Fruit fly (Drosophila melanogaster) whole organism, prepupa: Measurements from ENCODE around the gene CCT1.

Experiments
- Blimp-1 ChIP-seq: fragments of 200-800 bp; sonication (Bioruptor generic); optimal IDR thresholded peaks from 3 replicates; lab custom pipeline; 2017; ENCODE audit warnings: missing biosample characterization, missing genetic modification characterization, mild to moderate bottlenecking, moderate library complexity, missing genetic modification reagents
- CG10631 ChIP-seq: fragments of 200-800 bp; sonication (Bioruptor generic); optimal IDR thresholded peaks from 2 replicates; lab custom pipeline; 2016; ENCODE audit warnings: missing biosample characterization, missing genetic modification characterization
- CG11294 ChIP-seq: fragments of 200-800 bp; sonication (Bioruptor generic); IDR thresholded peaks from 2 replicates; pipeline ENCODE4 v1.3.6; 2022; ENCODE audit warnings: missing biosample characterization, missing genetic modification characterization
- CG11902 ChIP-seq: fragments of 200-800 bp; sonication (Bioruptor generic); optimal IDR thresholded peaks from 3 replicates; lab custom pipeline; 2016; ENCODE audit warnings: missing biosample characterization, missing genetic modification characterization
- CG15336 ChIP-seq: fragments of 200-800 bp; sonication (Bioruptor generic); IDR thresholded peaks from 2 replicates; pipeline ENCODE4 v1.3.6; 2022; ENCODE audit warnings: missing biosample characterization, missing genetic modification characterization
- CG1621 ChIP-seq: fragments of 200-800 bp; sonication (Bioruptor generic); optimal IDR thresholded peaks from 3 replicates; lab custom pipeline; 2018; ENCODE audit warnings: missing biosample characterization, mild to moderate bottlenecking, missing genetic modification characterization
- CG16779 ChIP-seq: fragments of 200-800 bp; sonication (Bioruptor generic); optimal IDR thresholded peaks from 3 replicates; lab custom pipeline; 2017; ENCODE audit warnings: missing biosample characterization, mild to moderate bottlenecking, missing genetic modification characterization
- CG3032 ChIP-seq: fragments of 200-800 bp; optimal IDR thresholded peaks from 2 replicates; lab custom pipeline; 2019; ENCODE audit warnings: missing biosample characterization, mild to moderate bottlenecking, missing genetic modification characterization, moderate library complexity
- CG31627 ChIP-seq: fragments of 200-800 bp; sonication (Bioruptor generic); optimal IDR thresholded peaks from 3 replicates; lab custom pipeline; 2016; ENCODE audit warnings: missing biosample characterization, missing genetic modification characterization
- CG32006 ChIP-seq: fragments of 200-800 bp; sonication (Bioruptor generic); optimal IDR thresholded peaks from 3 replicates; lab custom pipeline; 2017; ENCODE audit warnings: missing biosample characterization, mild to moderate bottlenecking, missing genetic modification characterization
- CG34406 ChIP-seq: fragments of 200-800 bp; sonication (Bioruptor generic); optimal IDR thresholded peaks from 3 replicates; lab custom pipeline; 2016; ENCODE audit warnings: missing biosample characterization, missing genetic modification characterization
- CG4318 ChIP-seq: fragments of 200-800 bp; sonication (Bioruptor generic); optimal IDR thresholded peaks from 3 replicates; lab custom pipeline; 2017; ENCODE audit warnings: missing biosample characterization, mild to moderate bottlenecking, missing genetic modification characterization
- CG6163 ChIP-seq: fragments of 200-800 bp; sonication (Bioruptor generic); IDR thresholded peaks from 3 replicates; pipeline ENCODE4 v1.3.6; 2022; ENCODE audit warnings: missing biosample characterization, missing genetic modification characterization
- CG6276 ChIP-seq: fragments of 200-800 bp; sonication (Bioruptor generic); optimal IDR thresholded peaks from 2 replicates; lab custom pipeline; 2017; ENCODE audit warnings: missing biosample characterization, mild to moderate bottlenecking, missing genetic modification characterization
- CG6808 ChIP-seq: fragments of 200-800 bp; sonication (Bioruptor generic); optimal IDR thresholded peaks from 3 replicates; lab custom pipeline; 2017; ENCODE audit warnings: missing biosample characterization, missing genetic modification characterization, mild to moderate bottlenecking, moderate library complexity, missing genetic modification reagents
- CG6854 ChIP-seq: fragments of 200-800 bp; sonication (Bioruptor generic); optimal IDR thresholded peaks from 2 replicates; lab custom pipeline; 2017; ENCODE audit warnings: missing biosample characterization, mild to moderate bottlenecking, missing genetic modification characterization
- CG7368 ChIP-seq: fragments of 200-800 bp; sonication (Bioruptor generic); optimal IDR thresholded peaks from 3 replicates; lab custom pipeline; 2016; ENCODE audit warnings: missing biosample characterization, missing genetic modification characterization
- CG8319 ChIP-seq: fragments of 200-800 bp; sonication (Bioruptor generic); optimal IDR thresholded peaks from 3 replicates; lab custom pipeline; 2016; ENCODE audit warnings: missing biosample characterization, missing genetic modification characterization
- CG8632 ChIP-seq: fragments of 200-800 bp; sonication (Bioruptor generic); optimal IDR thresholded peaks from 3 replicates; lab custom pipeline; 2016; ENCODE audit warnings: missing biosample characterization, missing genetic modification characterization
- CG9139 ChIP-seq: fragments of 200-800 bp; sonication (Bioruptor generic); optimal IDR thresholded peaks from 3 replicates; lab custom pipeline; 2017; ENCODE audit warnings: missing biosample characterization, mild to moderate bottlenecking, missing genetic modification characterization
- Eip75B ChIP-seq: fragments of 200-800 bp; sonication (Bioruptor generic); optimal IDR thresholded peaks from 3 replicates; lab custom pipeline; 2016; ENCODE audit warnings: missing biosample characterization, missing genetic modification characterization
- Eip78C ChIP-seq: fragments of 200-800 bp; sonication (Bioruptor generic); peaks from one replicate; lab custom pipeline; 2016; ENCODE audit warnings: missing biosample characterization, missing genetic modification characterization
- Gug ChIP-seq: fragments of 200-800 bp; sonication (Bioruptor generic); IDR thresholded peaks from 2 replicates; pipeline ENCODE4 v1.3.6; 2022; ENCODE audit warnings: missing biosample characterization, missing genetic modification characterization
- Hr38 ChIP-seq: sonication (Bioruptor generic); optimal IDR thresholded peaks from 2 replicates; lab custom pipeline; 2016; ENCODE audit warnings: missing biosample characterization, missing genetic modification characterization
- Lpt ChIP-seq: fragments of 200-800 bp; sonication (Bioruptor generic); optimal IDR thresholded peaks from 3 replicates; lab custom pipeline; 2016; ENCODE audit warnings: missing biosample characterization, missing genetic modification characterization
- Met ChIP-seq: fragments of 200-800 bp; sonication (Bioruptor generic); optimal IDR thresholded peaks from 3 replicates; lab custom pipeline; 2016; ENCODE audit warnings: missing biosample characterization, missing genetic modification characterization
- OdsH ChIP-seq: fragments of 200-800 bp; sonication (Bioruptor generic); optimal IDR thresholded peaks from 3 replicates; lab custom pipeline; 2016; ENCODE audit warnings: missing biosample characterization, missing genetic modification characterization
- Smox ChIP-seq: fragments of 200-800 bp; sonication (Bioruptor generic); optimal IDR thresholded peaks from 3 replicates; lab custom pipeline; 2016; ENCODE audit warnings: missing biosample characterization, missing genetic modification characterization
- Sox102F ChIP-seq: fragments of 200-800 bp; sonication (Bioruptor generic); optimal IDR thresholded peaks from 2 replicates; lab custom pipeline; 2016; ENCODE audit warnings: missing biosample characterization, mild to moderate bottlenecking, missing genetic modification characterization
- Sox14 ChIP-seq: fragments of 200-800 bp; sonication (Bioruptor generic); optimal IDR thresholded peaks from 3 replicates; lab custom pipeline; 2016; ENCODE audit warnings: missing biosample characterization, missing genetic modification characterization
- Sox15 ChIP-seq: fragments of 200-800 bp; sonication (Bioruptor generic); optimal IDR thresholded peaks from 3 replicates; lab custom pipeline; 2016; ENCODE audit warnings: missing biosample characterization, missing genetic modification characterization
- achi ChIP-seq: fragments of 200-800 bp; sonication (Bioruptor generic); optimal IDR thresholded peaks from 3 replicates; lab custom pipeline; 2016; ENCODE audit warnings: missing biosample characterization, missing genetic modification characterization
- acj6 ChIP-seq: fragments of 200-800 bp; sonication (Bioruptor generic); optimal IDR thresholded peaks from 3 replicates; lab custom pipeline; 2016; ENCODE audit warnings: missing biosample characterization, missing genetic modification characterization
- cyc ChIP-seq: fragments of 200-800 bp; sonication (Bioruptor generic); optimal IDR thresholded peaks from 3 replicates; lab custom pipeline; 2016; ENCODE audit warnings: missing biosample characterization, missing genetic modification characterization
- dsx ChIP-seq: fragments of 200-800 bp; optimal IDR thresholded peaks from 3 replicates; lab custom pipeline; 2019; ENCODE audit warnings: missing biosample characterization, mild to moderate bottlenecking, missing genetic modification characterization, moderate library complexity; ENCODE audit not compliant: poor library complexity, severe bottlenecking
- esn ChIP-seq: fragments of 200-800 bp; sonication (Bioruptor generic); optimal IDR thresholded peaks from 2 replicates; lab custom pipeline; 2016; ENCODE audit warnings: missing biosample characterization, mild to moderate bottlenecking, missing genetic modification characterization, moderate library complexity
- fd59A ChIP-seq: fragments of 200-800 bp; sonication (Bioruptor generic); optimal IDR thresholded peaks from 2 replicates; lab custom pipeline; 2017; ENCODE audit warnings: missing biosample characterization, mild to moderate bottlenecking, missing genetic modification characterization, missing genetic modification reagents
- fd85E ChIP-seq: fragments of 200-800 bp; sonication (Bioruptor generic); optimal IDR thresholded peaks from 3 replicates; lab custom pipeline; 2016; ENCODE audit warnings: missing biosample characterization, missing genetic modification characterization
- fkh ChIP-seq: fragments of 200-800 bp; sonication (Bioruptor generic); optimal IDR thresholded peaks from 3 replicates; lab custom pipeline; 2017; ENCODE audit warnings: missing biosample characterization, mild to moderate bottlenecking, missing genetic modification characterization, moderate library complexity
- lz ChIP-seq: fragments of 200-800 bp; sonication (Bioruptor generic); optimal IDR thresholded peaks from 3 replicates; lab custom pipeline; 2016; ENCODE audit warnings: missing biosample characterization, missing genetic modification characterization
- net ChIP-seq: fragments of 200-800 bp; sonication (Bioruptor generic); optimal IDR thresholded peaks from 3 replicates; lab custom pipeline; 2016; ENCODE audit warnings: missing biosample characterization, missing genetic modification characterization
- salr ChIP-seq, 2 experiments: fragments of 200-800 bp; sonication (Bioruptor generic); optimal IDR thresholded peaks; 3 replicates each; lab custom pipeline; 2016 to 2018; ENCODE audit warnings: missing biosample characterization in 2 of 2, missing genetic modification characterization in 2 of 2, mild to moderate bottlenecking in 1 of 2
- ss ChIP-seq, 2 experiments: fragments of 200-800 bp; sonication (Bioruptor generic); optimal IDR thresholded peaks; 2 replicates in 1 of 2; 3 replicates in 1 of 2; lab custom pipeline; 2017 to 2018; ENCODE audit warnings: mild to moderate bottlenecking in 2 of 2, missing biosample characterization in 2 of 2, missing genetic modification characterization in 2 of 2, moderate library complexity in 1 of 2
- svp ChIP-seq: fragments of 200-800 bp; sonication (Bioruptor generic); peaks from one replicate; lab custom pipeline; 2016; ENCODE audit warnings: missing biosample characterization, missing genetic modification characterization
- topi ChIP-seq: fragments of 200-800 bp; sonication (Bioruptor generic); optimal IDR thresholded peaks from 3 replicates; lab custom pipeline; 2016; ENCODE audit warnings: missing biosample characterization, missing genetic modification characterization
- vri ChIP-seq: fragments of 200-800 bp; sonication (Bioruptor generic); optimal IDR thresholded peaks from 3 replicates; lab custom pipeline; 2016; ENCODE audit warnings: missing biosample characterization, mild to moderate bottlenecking, missing genetic modification characterization

The CCT1 gene

DNA sequence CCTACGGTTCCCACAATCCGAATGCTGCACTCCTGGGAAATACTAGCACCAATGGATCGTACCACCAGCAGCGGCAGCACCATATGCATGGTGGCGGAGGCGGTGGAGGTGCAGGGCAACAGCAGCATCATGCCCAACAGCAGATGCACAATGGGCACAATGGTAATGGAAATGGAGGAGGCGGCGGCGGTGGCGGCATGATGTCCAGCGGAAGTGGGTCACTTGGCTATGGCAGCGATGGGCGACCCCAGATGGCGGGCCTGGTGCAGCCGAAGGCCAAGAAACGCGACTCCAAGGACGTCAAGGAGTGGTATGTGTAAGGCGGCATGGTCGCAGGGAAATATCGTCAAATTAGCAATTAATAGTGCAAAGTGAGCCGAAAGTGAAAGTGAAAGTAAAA, 7.7 kb downstream of the CCT1 start:
- TF ChIP-seq CG11902 (GFP tag; lab: Kevin White, UChicago): no peak
- TF ChIP-seq CG31627 (GFP tag; lab: Kevin White, UChicago): no peak
- TF ChIP-seq Blimp-1 (GFP tag; lab: Kevin White, UChicago): no peak
- TF ChIP-seq esn (GFP tag; lab: Kevin White, UChicago): no peak
- TF ChIP-seq fkh (GFP tag; lab: Kevin White, UChicago): no peak
- TF ChIP-seq CG15336 (GFP tag; lab: Robert Waterston, UW): no peak
- no peak for TF ChIP-seq CG34406 (GFP tag; lab: Kevin White, UChicago)
- no peak for TF ChIP-seq CG7368 (GFP tag; lab: Kevin White, UChicago)
- TF ChIP-seq svp: no peak
- no peak for TF ChIP-seq Sox15 (GFP tag; lab: Kevin White, UChicago)
- no peak for TF ChIP-seq Eip75B
- no peak for TF ChIP-seq CG1621 (tag; lab: Kevin White, UChicago)
- no peak for TF ChIP-seq net (GFP tag; lab: Kevin White, UChicago)
- no peak for TF ChIP-seq vri (GFP tag; lab: Kevin White, UChicago)
- no peak for TF ChIP-seq cyc (GFP tag; lab: Kevin White, UChicago)
- TF ChIP-seq CG8632 (GFP tag; lab: Kevin White, UChicago): no peak
- TF ChIP-seq dsx (GFP tag; lab: Kevin White, UChicago): no peak
- TF ChIP-seq CG6854: no peak
- TF ChIP-seq Eip78C (GFP tag; lab: Kevin White, UChicago): no peak
- TF ChIP-seq topi: no peak

DNA sequence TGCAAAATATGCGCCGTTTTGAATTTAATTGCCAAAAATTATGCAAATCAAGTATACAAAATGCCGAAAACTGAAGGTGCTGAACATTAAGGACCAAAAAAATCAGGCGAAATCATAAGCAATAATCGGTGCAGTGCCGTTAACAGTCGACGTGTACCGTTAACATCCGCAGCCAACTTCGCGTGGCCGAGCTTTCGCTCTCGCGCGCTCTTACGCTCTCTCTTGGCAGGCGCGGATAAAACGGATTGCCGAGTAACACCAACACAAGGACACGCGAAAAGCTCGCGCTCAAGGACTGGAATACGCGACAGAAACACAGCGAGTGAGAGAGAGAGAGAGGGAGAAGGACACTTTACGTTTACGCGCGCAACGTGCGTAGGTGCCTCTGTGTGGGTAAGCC, 21.2 kb downstream of the CCT1 start:
- TF ChIP-seq fd59A (GFP tag; lab: Kevin White, UChicago): no peak
- TF ChIP-seq CG11294 (GFP tag; lab: Robert Waterston, UW): no peak
- TF ChIP-seq Lpt: no peak
- no peak for TF ChIP-seq CG7368 (GFP tag; lab: Kevin White, UChicago)
- TF ChIP-seq CG6854: no peak
- no peak for TF ChIP-seq Gug
- TF ChIP-seq CG11902 (GFP tag; lab: Kevin White, UChicago): no peak
- no peak for TF ChIP-seq CG16779 (tag; lab: Kevin White, UChicago)
- TF ChIP-seq Sox15 (GFP tag; lab: Kevin White, UChicago): no peak
- no peak for TF ChIP-seq CG8319
- TF ChIP-seq achi: no peak
- no peak for TF ChIP-seq fd85E (GFP tag; lab: Kevin White, UChicago)
- no peak for TF ChIP-seq fkh (GFP tag; lab: Kevin White, UChicago)
- no peak for TF ChIP-seq CG9139
- no peak for TF ChIP-seq CG6808 (GFP tag; lab: Kevin White, UChicago)
- no peak for TF ChIP-seq CG1621 (tag; lab: Kevin White, UChicago)
- TF ChIP-seq CG6276 (GFP tag; lab: Kevin White, UChicago): no peak
- TF ChIP-seq Blimp-1 (GFP tag; lab: Kevin White, UChicago): no peak
- TF ChIP-seq, all 60 proteins: peak for 0

DNA sequence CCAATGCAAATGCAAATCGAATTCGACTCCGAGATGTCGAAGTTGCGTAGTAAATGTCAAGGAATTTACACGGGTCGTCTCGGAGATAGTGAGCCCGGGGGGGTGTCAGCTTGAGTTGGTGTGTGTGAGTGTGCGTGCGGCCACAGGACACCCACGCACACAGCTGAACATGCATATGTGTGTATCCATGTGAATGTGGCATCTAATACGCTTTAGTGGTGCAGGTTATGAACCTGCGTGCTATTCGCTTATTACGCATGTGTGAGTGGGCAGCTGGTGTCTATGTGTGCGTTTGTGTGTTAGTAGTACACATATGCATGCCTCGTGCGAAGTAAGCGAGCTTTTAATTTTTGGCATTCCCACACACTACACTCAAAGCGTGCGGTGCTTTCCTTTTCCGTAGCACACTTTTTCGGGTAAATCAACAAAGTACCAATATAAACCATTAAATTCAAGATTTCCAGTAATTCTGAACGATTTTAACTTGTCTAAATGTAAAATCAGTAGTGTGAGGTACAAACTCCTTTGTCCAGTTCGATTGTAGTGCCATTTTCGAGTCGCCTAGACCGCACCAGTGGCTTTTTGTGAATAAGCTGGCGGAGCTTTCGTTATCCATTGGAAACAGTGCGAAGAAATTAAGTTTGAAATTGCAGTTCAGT, 22.3 kb downstream of the CCT1 start:
- TF ChIP-seq Blimp-1 (GFP tag; lab: Kevin White, UChicago) (no peak), fd85E (GFP tag; lab: Kevin White, UChicago) (no peak), CG10631 (GFP tag; lab: Kevin White, UChicago) (peak; percentile 61), OdsH (GFP tag; lab: Kevin White, UChicago) (no peak), achi (peak; percentile 66), CG6163 (peak; percentile 77), Smox (GFP tag; lab: Kevin White, UChicago) (peak; percentile 61), CG6808 (GFP tag; lab: Kevin White, UChicago) (peak; percentile 57), Hr38 (GFP tag; lab: Kevin White, UChicago) (no peak), lz (peak; percentile 72), Gug (peak; percentile 60), CG9139 (no peak), Sox102F (GFP tag; lab: Kevin White, UChicago) (peak; percentile 70), CG3032 (tag; lab: Kevin White, UChicago) (peak; percentile 73), Lpt (no peak), CG31627 (GFP tag; lab: Kevin White, UChicago) (peak; percentile 69), Met (GFP tag; lab: Kevin White, UChicago) (peak; percentile 69), acj6 (GFP tag; lab: Kevin White, UChicago) (no peak), net (GFP tag; lab: Kevin White, UChicago) (peak; percentile 60), salr (GFP tag; optimal IDR thresholded peaks at IDR 0.05; lab: Kevin White, UChicago) (peak in 1 of 2 experiments; percentile 59), Sox14 (GFP tag; lab: Kevin White, UChicago) (peak; percentile 68), ss (GFP tag; optimal IDR thresholded peaks at IDR 0.05; lab: Kevin White, UChicago) (peak in 1 of 2 experiments; percentile 71), fd59A (GFP tag; lab: Kevin White, UChicago) (no peak), CG32006 (GFP tag; lab: Kevin White, UChicago) (peak; percentile 74), CG4318 (GFP tag; lab: Kevin White, UChicago) (no peak), cyc (GFP tag; lab: Kevin White, UChicago) (peak; percentile 69), Eip78C (GFP tag; lab: Kevin White, UChicago) (peak; percentile 86)
